Fruit fly (Drosophila melanogaster) whole organism, pupa: ENCODE data around the gene CG42780.

Experiments
- CG14655 ChIP-seq: fragments of 200-800 bp; sonication (Bioruptor generic); optimal IDR thresholded peaks from 3 replicates; lab custom pipeline; 2017; ENCODE audit warnings: mild to moderate bottlenecking, missing biosample characterization, missing genetic modification reagents, missing genetic modification characterization
- CG15710 ChIP-seq: fragments of 200-800 bp; sonication (Bioruptor generic); optimal IDR thresholded peaks from 2 replicates; lab custom pipeline; 2018; ENCODE audit warnings: missing biosample characterization, mild to moderate bottlenecking, missing genetic modification characterization, moderate library complexity
- CG17806 ChIP-seq: fragments of 200-800 bp; sonication (Bioruptor generic); optimal IDR thresholded peaks from 2 replicates; lab custom pipeline; 2018; ENCODE audit warnings: missing biosample characterization, mild to moderate bottlenecking, missing genetic modification characterization, moderate library complexity
- CG32121 ChIP-seq: fragments of 200-800 bp; sonication (Bioruptor generic); IDR thresholded peaks from 2 replicates; pipeline ENCODE4 v1.3.6; 2022; ENCODE audit warnings: missing biosample characterization, missing genetic modification characterization
- CG34367 ChIP-seq: fragments of 200-800 bp; sonication (Bioruptor generic); optimal IDR thresholded peaks from 2 replicates; lab custom pipeline; 2018; ENCODE audit warnings: missing biosample characterization, mild to moderate bottlenecking, missing genetic modification characterization
- CG4496 ChIP-seq: fragments of 200-800 bp; sonication (Bioruptor generic); IDR thresholded peaks from 3 replicates; pipeline ENCODE4 v1.3.6; 2022; ENCODE audit warnings: missing biosample characterization, missing genetic modification characterization
- CG8159 ChIP-seq: fragments of 200-800 bp; sonication (Bioruptor generic); optimal IDR thresholded peaks from 3 replicates; lab custom pipeline; 2018; ENCODE audit warnings: missing biosample characterization, mild to moderate bottlenecking, missing genetic modification characterization, moderate library complexity
- CG8301 ChIP-seq: fragments of 200-800 bp; sonication (Bioruptor generic); optimal IDR thresholded peaks from 2 replicates; lab custom pipeline; 2018; ENCODE audit warnings: missing biosample characterization, mild to moderate bottlenecking, missing genetic modification characterization
- D1 ChIP-seq: fragments of 200-800 bp; sonication (Bioruptor generic); optimal IDR thresholded peaks from 2 replicates; lab custom pipeline; 2018; ENCODE audit warnings: missing biosample characterization, mild to moderate bottlenecking, missing genetic modification characterization, moderate library complexity
- EcR ChIP-seq: fragments of 200-800 bp; sonication (Bioruptor generic); optimal IDR thresholded peaks from 3 replicates; lab custom pipeline; 2019; ENCODE audit warnings: missing biosample characterization, missing genetic modification characterization, mild to moderate bottlenecking, moderate library complexity, missing genetic modification reagents
- Ets98B ChIP-seq: fragments of 200-800 bp; sonication (Bioruptor generic); IDR thresholded peaks from 2 replicates; pipeline ENCODE4 v1.3.6; 2022; ENCODE audit warnings: missing biosample characterization, missing genetic modification characterization
- Pif1B ChIP-seq: fragments of 200-800 bp; sonication (Bioruptor generic); optimal IDR thresholded peaks from 3 replicates; lab custom pipeline; 2016; ENCODE audit warnings: missing biosample characterization, missing genetic modification characterization
- fd96Ca ChIP-seq: fragments of 200-800 bp; sonication (Bioruptor generic); IDR thresholded peaks from 3 replicates; pipeline ENCODE4 v1.3.6; 2022; ENCODE audit warnings: missing biosample characterization, missing genetic modification characterization
- rn ChIP-seq: fragments of 200-800 bp; sonication (Bioruptor generic); IDR thresholded peaks from 2 replicates; pipeline ENCODE4 v1.3.6; 2022; ENCODE audit warnings: missing biosample characterization, missing genetic modification characterization

CG42780 gene

dm6 chrX:7285995-7286985 is 45.7 kb downstream of the CG42780 start, which contains the start of gene CG2059:
Gene CG2059, plus strand, starts transcription at chrX:7286358.
- TF ChIP-seq Ets98B (GFP tag; lab: Robert Waterston, UW) (peak; percentile 18; the same call in 1 of the 2 replicates), CG34367 (tag; lab: Kevin White, UChicago) (no peak), CG8301 (tag; lab: Kevin White, UChicago) (peak; percentile 12), CG4496 (GFP tag; lab: Robert Waterston, UW) (peak; percentile 54; the same call in 1 of the 3 replicates), fd96Ca (GFP tag; lab: Robert Waterston, UW) (peak; percentile 65; the same call in 2 of the 3 replicates), EcR (GFP tag; lab: Kevin White, UChicago) (peak; percentile 39), CG32121 (no peak), CG8159 (peak; percentile 24)

- TF ChIP-seq CG14655 (no peak), CG15710 (tag; lab: Kevin White, UChicago) (no peak), Pif1B (GFP tag; lab: Kevin White, UChicago) (no peak), CG8301 (tag; lab: Kevin White, UChicago) (no peak), D1 (no peak), CG4496 (GFP tag; lab: Robert Waterston, UW) (no peak), rn (no peak)
- TF ChIP-seq, all 21 proteins: peak for 0
Observed at dm6 chrX:7285410-7285809, 46.6 kb downstream of the CG42780 start.

- TF ChIP-seq CG17806, result no peak
Observed at dm6 chrX:7284964-7285363, 47.0 kb downstream of the CG42780 start.
